Worm (Caenorhabditis elegans) whole organism, L3 larva: ENCODE data around the gene hpo-40.

ENCODE experiments used
- R02D3.7 ChIP-seq: fragments of 150-350 bp; optimal IDR thresholded peaks from 2 replicates; lab custom pipeline; 2014; ENCODE audit warnings: missing biosample characterization, missing genetic modification characterization
- ZK546.5 ChIP-seq: sonication (generic microtip); optimal IDR thresholded peaks from 2 replicates; lab custom pipeline; 2017; ENCODE audit warnings: missing biosample characterization, missing genetic modification characterization
- aly-2 ChIP-seq: fragments of 150-350 bp; optimal IDR thresholded peaks from 2 replicates; lab custom pipeline; 2014; ENCODE audit warnings: missing biosample characterization, missing genetic modification characterization
- ama-1 ChIP-seq: fragments of 150-350 bp; optimal IDR thresholded peaks from 2 replicates; lab custom pipeline; 2018
- ceh-16 ChIP-seq: sonication (generic microtip); optimal IDR thresholded peaks from 2 replicates; lab custom pipeline; 2017; ENCODE audit warnings: missing biosample characterization, missing genetic modification characterization
- ceh-9 ChIP-seq: sonication (generic microtip); optimal IDR thresholded peaks from 2 replicates; lab custom pipeline; 2018; ENCODE audit warnings: missing biosample characterization, missing genetic modification characterization
- egl-27 ChIP-seq: sonication (generic microtip); optimal IDR thresholded peaks from 4 replicates; lab custom pipeline; 2017; ENCODE audit warnings: missing biosample characterization, missing genetic modification reagents, missing genetic modification characterization
- egl-5 ChIP-seq: fragments of 150-350 bp; optimal IDR thresholded peaks from 2 replicates; lab custom pipeline; 2017; ENCODE audit warnings: missing biosample characterization, missing genetic modification reagents, missing genetic modification characterization, inconsistent platforms
- elt-2 ChIP-seq: sonication (generic microtip); optimal IDR thresholded peaks from 2 replicates; lab custom pipeline; 2016; ENCODE audit warnings: missing genetic modification reagents, mild to moderate bottlenecking, missing genetic modification characterization, missing compliant biosample characterization
- elt-3 ChIP-seq, 3 experiments: fragments of 150-350 bp in 1 of 3; sonication (generic microtip) in 2 of 3; optimal IDR thresholded peaks; 2 replicates in 2 of 3; 4 replicates in 1 of 3; lab custom pipeline; 2014 to 2017; ENCODE audit warnings: missing biosample characterization in 3 of 3, missing genetic modification characterization in 3 of 3
- eor-1 ChIP-seq, 2 experiments: fragments of 150-350 bp; optimal IDR thresholded peaks; 2 replicates each; lab custom pipeline; 2014 to 2018; ENCODE audit warnings: missing biosample characterization in 2 of 2, missing genetic modification characterization in 2 of 2
- fos-1 ChIP-seq: fragments of 150-350 bp; optimal IDR thresholded peaks from 2 replicates; lab custom pipeline; 2014; ENCODE audit warnings: missing biosample characterization, missing genetic modification characterization
- lin-39 ChIP-seq: fragments of 150-350 bp; optimal IDR thresholded peaks from 2 replicates; lab custom pipeline; 2018; ENCODE audit warnings: missing biosample characterization, missing genetic modification reagents, missing genetic modification characterization
- lsy-12 ChIP-seq: sonication (generic microtip); optimal IDR thresholded peaks from 2 replicates; lab custom pipeline; 2016; ENCODE audit warnings: mild to moderate bottlenecking, missing genetic modification characterization, missing compliant biosample characterization
- mml-1 ChIP-seq: fragments of 150-350 bp; sonication (generic microtip); optimal IDR thresholded peaks from 3 replicates; lab custom pipeline; 2014; ENCODE audit warnings: missing biosample characterization, missing genetic modification characterization
- nfya-1 ChIP-seq: sonication (generic microtip); optimal IDR thresholded peaks from 2 replicates; lab custom pipeline; 2017; ENCODE audit warnings: missing genetic modification characterization, mild to moderate bottlenecking, missing compliant biosample characterization, antibody characterized with exemption, moderate library complexity; ENCODE audit not compliant: insufficient read depth
- nhr-11 ChIP-seq: fragments of 150-350 bp; optimal IDR thresholded peaks from 2 replicates; lab custom pipeline; 2014; ENCODE audit warnings: missing biosample characterization, missing genetic modification characterization
- nhr-12 ChIP-seq: fragments of 150-350 bp; optimal IDR thresholded peaks from 2 replicates; lab custom pipeline; 2014; ENCODE audit warnings: missing biosample characterization, missing genetic modification characterization
- nhr-23 ChIP-seq: fragments of 150-350 bp; optimal IDR thresholded peaks from 2 replicates; lab custom pipeline; 2014; ENCODE audit warnings: missing biosample characterization, missing genetic modification reagents, missing genetic modification characterization
- nhr-237 ChIP-seq: fragments of 150-350 bp; optimal IDR thresholded peaks from 2 replicates; lab custom pipeline; 2014; ENCODE audit warnings: missing biosample characterization, missing genetic modification characterization
- nhr-25 ChIP-seq: sonication (generic microtip); optimal IDR thresholded peaks from 2 replicates; lab custom pipeline; 2017; ENCODE audit warnings: missing biosample characterization, missing genetic modification characterization
- nhr-28 ChIP-seq: fragments of 150-350 bp; optimal IDR thresholded peaks from 2 replicates; lab custom pipeline; 2014; ENCODE audit warnings: missing biosample characterization, missing genetic modification characterization
- nhr-43 ChIP-seq: sonication (generic microtip); optimal IDR thresholded peaks from 2 replicates; lab custom pipeline; 2016; ENCODE audit warnings: mild to moderate bottlenecking, missing genetic modification characterization, missing compliant biosample characterization; ENCODE audit not compliant: poor library complexity, severe bottlenecking
- nhr-67 ChIP-seq: fragments of 150-350 bp; optimal IDR thresholded peaks from 2 replicates; lab custom pipeline; 2014; ENCODE audit warnings: missing biosample characterization, missing genetic modification characterization
- nhr-76 ChIP-seq: fragments of 150-350 bp; sonication (generic microtip); optimal IDR thresholded peaks from 5 replicates; lab custom pipeline; 2014; ENCODE audit warnings: missing biosample characterization, missing genetic modification characterization
- nhr-77 ChIP-seq: fragments of 150-350 bp; optimal IDR thresholded peaks from 2 replicates; lab custom pipeline; 2014; ENCODE audit warnings: missing biosample characterization, missing genetic modification characterization
- pha-4 ChIP-seq: fragments of 150-350 bp; optimal IDR thresholded peaks from 2 replicates; lab custom pipeline; 2014; ENCODE audit warnings: missing biosample characterization, missing genetic modification reagents, missing genetic modification characterization
- pqm-1 ChIP-seq: fragments of 150-350 bp; optimal IDR thresholded peaks from 2 replicates; lab custom pipeline; 2017; ENCODE audit warnings: missing biosample characterization, missing genetic modification characterization, inconsistent platforms
- sea-2 ChIP-seq: fragments of 150-350 bp; sonication (generic microtip); optimal IDR thresholded peaks from 4 replicates; lab custom pipeline; 2014; ENCODE audit warnings: missing biosample characterization, missing genetic modification reagents, missing genetic modification characterization
- skn-1 ChIP-seq: fragments of 150-350 bp; optimal IDR thresholded peaks from 2 replicates; lab custom pipeline; 2014; ENCODE audit warnings: missing biosample characterization, missing genetic modification characterization
- snpc-4 ChIP-seq: fragments of 150-350 bp; optimal IDR thresholded peaks from 2 replicates; lab custom pipeline; 2014; ENCODE audit warnings: missing biosample characterization, missing genetic modification characterization
- unc-39 ChIP-seq: sonication (generic microtip); optimal IDR thresholded peaks from 4 replicates; lab custom pipeline; 2017; ENCODE audit warnings: missing biosample characterization, missing genetic modification characterization
- unc-62 ChIP-seq: fragments of 150-350 bp; sonication (generic microtip); optimal IDR thresholded peaks from 4 replicates; lab custom pipeline; 2014; ENCODE audit warnings: missing biosample characterization, missing genetic modification reagents, missing genetic modification characterization
- zag-1 ChIP-seq: fragments of 150-350 bp; optimal IDR thresholded peaks from 2 replicates; lab custom pipeline; 2014; ENCODE audit warnings: missing biosample characterization, missing genetic modification characterization
- ztf-11 ChIP-seq: fragments of 150-350 bp; optimal IDR thresholded peaks from 2 replicates; lab custom pipeline; 2014; ENCODE audit warnings: missing biosample characterization, missing genetic modification characterization
- ztf-4 ChIP-seq: fragments of 150-350 bp; optimal IDR thresholded peaks from 2 replicates; lab custom pipeline; 2014; ENCODE audit warnings: missing biosample characterization, missing genetic modification characterization

hpo-40 gene

DNA sequence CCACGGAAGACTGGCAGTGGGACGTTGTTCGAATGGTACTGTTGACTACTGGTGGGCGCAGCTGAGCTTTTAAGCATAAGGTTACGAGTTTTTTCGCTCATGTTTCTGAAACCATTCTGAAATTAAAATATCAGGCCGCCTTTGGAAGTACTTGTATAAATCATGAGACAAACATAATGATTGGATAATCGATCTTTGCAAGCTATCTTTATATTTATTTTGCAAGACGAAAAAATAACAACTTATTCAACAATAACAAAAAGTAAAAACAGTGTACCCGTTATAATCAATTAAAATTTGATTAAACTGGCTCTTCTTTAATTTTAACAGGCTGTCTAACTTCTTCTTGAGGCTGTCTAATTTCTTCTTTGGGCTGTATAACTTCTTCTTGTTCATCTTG, 7.2 kb upstream of the hpo-40 start, which contains the start of gene ZK856.16:
Gene ZK856.16, minus strand, starts transcription at position 101 of the 400 bp plus-strand sequence.
- TF ChIP-seq ceh-16 = no peak
- no peak for TF ChIP-seq zag-1 (tag; lab: Kevin White, UChicago)
- TF ChIP-seq nhr-28 = no peak
- no peak for TF ChIP-seq nfya-1 (tag; lab: Kevin White, UChicago)
- no peak for TF ChIP-seq pha-4 (tag; lab: Kevin White, UChicago)
- no peak for TF ChIP-seq nhr-67
- no peak for TF ChIP-seq unc-39 (tag; lab: Kevin White, UChicago)
- no peak for TF ChIP-seq nhr-25 (tag; lab: Kevin White, UChicago)
- no peak for TF ChIP-seq elt-2
- no peak for TF ChIP-seq eor-1 (tag; optimal IDR thresholded peaks at IDR 0.05; lab: Kevin White, UChicago)

DNA sequence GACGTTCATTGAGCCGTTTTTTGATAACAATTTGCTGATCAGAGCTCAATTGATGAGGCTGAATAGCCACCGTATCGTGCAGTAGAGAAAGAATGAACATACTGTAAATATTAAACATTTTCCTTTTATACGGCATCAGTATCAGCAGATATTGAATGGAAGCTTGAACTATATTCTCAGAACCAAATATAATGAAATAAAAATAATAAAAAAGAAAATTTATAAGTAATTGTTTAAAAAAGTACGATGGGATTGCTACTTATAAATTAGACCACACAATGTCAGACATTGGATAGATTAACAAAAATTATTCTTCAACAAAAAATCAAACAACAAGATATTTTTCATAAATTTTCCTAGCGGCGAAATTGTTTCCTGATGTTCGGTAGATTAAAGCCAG, 6.2 kb upstream of the hpo-40 start, which contains the start of gene rpc-25:
Gene rpc-25, minus strand, starts transcription at position 101 of the 400 bp plus-strand sequence.
- TF ChIP-seq sea-2 (GFP tag; lab: Kevin White, UChicago) = no peak
- no peak for TF ChIP-seq snpc-4 (tag; lab: Kevin White, UChicago)
- no peak for TF ChIP-seq nhr-76 (tag; lab: Kevin White, UChicago)
- no peak for TF ChIP-seq egl-5 (tag; lab: Kevin White, UChicago)
- TF ChIP-seq lin-39 (tag; lab: Kevin White, UChicago) = no peak
- no peak for TF ChIP-seq aly-2
- no peak for TF ChIP-seq ztf-4 (tag; lab: Kevin White, UChicago)
- TF ChIP-seq ztf-11 = no peak
- TF ChIP-seq ZK546.5 (tag; lab: Kevin White, UChicago) = no peak
- TF ChIP-seq R02D3.7 = no peak
- TF ChIP-seq zag-1 (tag; lab: Kevin White, UChicago) = no peak
- TF ChIP-seq pqm-1 (tag; lab: Kevin White, UChicago) = no peak
- no peak for TF ChIP-seq nhr-67
- no peak for TF ChIP-seq nhr-28
- no peak for TF ChIP-seq lsy-12 (tag; lab: Kevin White, UChicago)
- no peak for TF ChIP-seq nhr-25 (tag; lab: Kevin White, UChicago)
- no peak for TF ChIP-seq unc-62 (GFP tag; lab: Kevin White, UChicago)
- TF ChIP-seq nhr-77 (tag; lab: Kevin White, UChicago) = no peak

- TF ChIP-seq nhr-23 (tag; lab: Kevin White, UChicago) (no peak), nhr-25 (tag; lab: Kevin White, UChicago) (no peak), lin-39 (tag; lab: Kevin White, UChicago) (no peak), ama-1 (lab: Kevin White, UChicago) (no peak), egl-5 (tag; lab: Kevin White, UChicago) (no peak), nhr-28 (no peak), skn-1 (tag; lab: Kevin White, UChicago) (no peak), nhr-43 (tag; lab: Kevin White, UChicago) (no peak), ceh-9 (no peak)
- TF ChIP-seq, all 47 proteins: peak for 0
Observed at ce11 chrV:10210244-10210643, 2.5 kb upstream of the hpo-40 start, which contains the start of gene tftc-3. tftc-3 (minus strand) TSS chrV:10210344.

ce11 chrV:10212027-10212426, 700 bp upstream of the hpo-40 start, which contains the start of gene zhit-3:
zhit-3 (minus strand) TSS chrV:10212127.
- TF ChIP-seq nhr-67 = no peak
- TF ChIP-seq mml-1 = no peak
- no peak for TF ChIP-seq nhr-11
- no peak for TF ChIP-seq egl-27 (tag; lab: Kevin White, UChicago)
- TF ChIP-seq ama-1 (lab: Kevin White, UChicago) = no peak
- no peak for TF ChIP-seq ztf-11
- no peak for TF ChIP-seq nhr-25 (tag; lab: Kevin White, UChicago)
- TF ChIP-seq ceh-9 = no peak
- TF ChIP-seq lsy-12 (tag; lab: Kevin White, UChicago) = no peak
- no peak for TF ChIP-seq aly-2
- TF ChIP-seq nhr-237 (tag; lab: Kevin White, UChicago) = no peak
- no peak for TF ChIP-seq elt-3 (tag; optimal IDR thresholded peaks at IDR 0.05; lab: Kevin White, UChicago)
- TF ChIP-seq nhr-23 (tag; lab: Kevin White, UChicago) = no peak
- no peak for TF ChIP-seq nhr-12 (tag; lab: Kevin White, UChicago)
- TF ChIP-seq fos-1 (tag; lab: Kevin White, UChicago) = no peak
